Fruit fly (Drosophila melanogaster) whole organism, embryonic: Measurements from ENCODE around the gene janB.

Experiments
- C15 ChIP-seq: fragments of 200-800 bp; sonication (Bioruptor generic); IDR thresholded peaks from 3 replicates; pipeline ENCODE4 v1.3.6; 2022; ENCODE audit warnings: missing biosample characterization, missing genetic modification characterization
- CG1233 ChIP-seq: fragments of 200-800 bp; sonication (Bioruptor generic); optimal IDR thresholded peaks from 4 replicates; lab custom pipeline; 2018; ENCODE audit warnings: missing biosample characterization, mild to moderate bottlenecking, missing genetic modification characterization
- CG12391 ChIP-seq: fragments of 200-800 bp; sonication (Bioruptor generic); optimal IDR thresholded peaks from 3 replicates; lab custom pipeline; 2018; ENCODE audit warnings: missing biosample characterization, mild to moderate bottlenecking, missing genetic modification characterization, moderate library complexity
- CG12659 ChIP-seq: fragments of 200-800 bp; sonication (Bioruptor generic); optimal IDR thresholded peaks from 3 replicates; lab custom pipeline; 2017; ENCODE audit warnings: mild to moderate bottlenecking, missing biosample characterization, missing genetic modification reagents, missing genetic modification characterization
- CG13123 ChIP-seq: fragments of 200-800 bp; sonication (Bioruptor generic); optimal IDR thresholded peaks from 2 replicates; lab custom pipeline; 2016; ENCODE audit warnings: missing biosample characterization, missing genetic modification characterization
- CG13424 ChIP-seq: fragments of 200-800 bp; sonication (Bioruptor generic); optimal IDR thresholded peaks from 2 replicates; lab custom pipeline; 2019; ENCODE audit warnings: missing biosample characterization, mild to moderate bottlenecking, missing genetic modification characterization, moderate library complexity
- CG15696 ChIP-seq: fragments of 200-800 bp; sonication (Bioruptor generic); optimal IDR thresholded peaks from 2 replicates; lab custom pipeline; 2019; ENCODE audit warnings: missing biosample characterization, mild to moderate bottlenecking, missing genetic modification characterization, moderate library complexity
- CG1647 ChIP-seq: fragments of 200-800 bp; sonication (Bioruptor generic); optimal IDR thresholded peaks from 3 replicates; lab custom pipeline; 2016; ENCODE audit warnings: missing biosample characterization, missing genetic modification characterization
- CG16863 ChIP-seq: fragments of 200-800 bp; sonication (Bioruptor generic); optimal IDR thresholded peaks from 3 replicates; lab custom pipeline; 2016; ENCODE audit warnings: missing biosample characterization, missing genetic modification characterization
- CG17186 ChIP-seq: fragments of 200-800 bp; sonication (Bioruptor generic); optimal IDR thresholded peaks from 3 replicates; lab custom pipeline; 2017; ENCODE audit warnings: missing biosample characterization, missing genetic modification reagents, missing genetic modification characterization
- CG18619 ChIP-seq: fragments of 200-800 bp; sonication (Bioruptor generic); optimal IDR thresholded peaks from 3 replicates; lab custom pipeline; 2017; ENCODE audit warnings: missing biosample characterization, mild to moderate bottlenecking, missing genetic modification characterization
- CG2202 ChIP-seq: fragments of 200-800 bp; sonication (Bioruptor generic); optimal IDR thresholded peaks from 2 replicates; lab custom pipeline; 2018; ENCODE audit warnings: missing biosample characterization, mild to moderate bottlenecking, missing genetic modification characterization
- CG30020 ChIP-seq: fragments of 200-800 bp; optimal IDR thresholded peaks from 2 replicates; lab custom pipeline; 2019; ENCODE audit warnings: missing biosample characterization, mild to moderate bottlenecking, missing genetic modification characterization, moderate library complexity
- CG31388 ChIP-seq: fragments of 200-800 bp; sonication (Bioruptor generic); optimal IDR thresholded peaks from 2 replicates; lab custom pipeline; 2016; ENCODE audit warnings: missing biosample characterization, missing genetic modification characterization
- CG3163 ChIP-seq: fragments of 200-800 bp; sonication (Bioruptor generic); optimal IDR thresholded peaks from 3 replicates; lab custom pipeline; 2016; ENCODE audit warnings: missing biosample characterization, missing genetic modification characterization
- CG32772 ChIP-seq: fragments of 200-800 bp; sonication (Bioruptor generic); IDR thresholded peaks from 2 replicates; pipeline ENCODE4 v1.3.6; 2022; ENCODE audit warnings: missing biosample characterization, missing genetic modification characterization
- CG34224 ChIP-seq: fragments of 200-800 bp; sonication (Bioruptor generic); IDR thresholded peaks from 3 replicates; pipeline ENCODE4 v1.3.6; 2022; ENCODE audit warnings: missing biosample characterization, missing genetic modification characterization; ENCODE audit not compliant: partially characterized antibody
- CG34376 ChIP-seq: fragments of 200-800 bp; sonication (Bioruptor generic); optimal IDR thresholded peaks from 2 replicates; lab custom pipeline; 2018; ENCODE audit warnings: missing biosample characterization, mild to moderate bottlenecking, missing genetic modification characterization
- CG42726 ChIP-seq: fragments of 200-800 bp; sonication (Bioruptor generic); IDR thresholded peaks from 2 replicates; pipeline ENCODE4 v1.3.6; 2022; ENCODE audit warnings: missing biosample characterization, missing genetic modification characterization; ENCODE audit not compliant: partially characterized antibody
- CG4617 ChIP-seq: fragments of 200-800 bp; sonication (Bioruptor generic); optimal IDR thresholded peaks from 3 replicates; lab custom pipeline; 2016; ENCODE audit warnings: missing biosample characterization, missing genetic modification characterization, borderline replicate concordance
- CG6689 ChIP-seq: fragments of 200-800 bp; sonication (Bioruptor generic); IDR thresholded peaks from 2 replicates; pipeline ENCODE4 v1.3.6; 2022; ENCODE audit warnings: missing biosample characterization, missing genetic modification characterization
- CG8924 ChIP-seq: fragments of 200-800 bp; optimal IDR thresholded peaks from 3 replicates; lab custom pipeline; 2019; ENCODE audit warnings: missing biosample characterization, mild to moderate bottlenecking, missing genetic modification characterization, moderate library complexity
- CHES-1-like ChIP-seq: fragments of 200-800 bp; sonication (Bioruptor generic); optimal IDR thresholded peaks from 2 replicates; lab custom pipeline; 2016; ENCODE audit warnings: missing biosample characterization, missing genetic modification characterization
- Dll ChIP-seq: fragments of 200-800 bp; sonication (Bioruptor generic); IDR thresholded peaks from 4 replicates; pipeline ENCODE4 v1.3.6; 2022; ENCODE audit warnings: missing biosample characterization, missing genetic modification characterization; ENCODE audit not compliant: partially characterized antibody
- ERR ChIP-seq: fragments of 200-800 bp; sonication (Bioruptor generic); optimal IDR thresholded peaks from 2 replicates; lab custom pipeline; 2016; ENCODE audit warnings: missing biosample characterization, missing genetic modification characterization
- Fer1 ChIP-seq: fragments of 200-800 bp; sonication (Bioruptor generic); optimal IDR thresholded peaks from 2 replicates; lab custom pipeline; 2017; ENCODE audit warnings: missing biosample characterization, mild to moderate bottlenecking, missing genetic modification characterization
- Lhr ChIP-seq: fragments of 200-800 bp; sonication (Bioruptor generic); optimal IDR thresholded peaks from 3 replicates; lab custom pipeline; 2017; ENCODE audit warnings: mild to moderate bottlenecking, missing biosample characterization, missing genetic modification reagents, missing genetic modification characterization
- Max ChIP-seq: fragments of 200-800 bp; sonication (Bioruptor generic); optimal IDR thresholded peaks from 2 replicates; lab custom pipeline; 2016; ENCODE audit warnings: missing biosample characterization, mild to moderate bottlenecking, missing genetic modification characterization
- Mrtf ChIP-seq: fragments of 200-800 bp; sonication (Bioruptor generic); IDR thresholded peaks from 3 replicates; pipeline ENCODE4 v1.3.6; 2022; ENCODE audit warnings: missing biosample characterization, missing genetic modification characterization
- NC2β ChIP-seq: fragments of 200-800 bp; sonication (Bioruptor generic); optimal IDR thresholded peaks from 2 replicates; lab custom pipeline; 2016; ENCODE audit warnings: missing biosample characterization, missing genetic modification characterization
- Poxn ChIP-seq: fragments of 200-800 bp; sonication (Bioruptor generic); IDR thresholded peaks from 2 replicates; pipeline ENCODE4 v1.3.6; 2022; ENCODE audit warnings: missing biosample characterization, missing genetic modification characterization
- Rx ChIP-seq: fragments of 200-800 bp; sonication (Bioruptor generic); IDR thresholded peaks from 2 replicates; pipeline ENCODE4 v1.3.6; 2022; ENCODE audit warnings: missing biosample characterization, missing genetic modification characterization
- Scr ChIP-seq: fragments of 200-800 bp; sonication (Bioruptor generic); IDR thresholded peaks from 2 replicates; pipeline ENCODE4 v1.3.6; 2022; ENCODE audit warnings: missing biosample characterization, missing genetic modification characterization; ENCODE audit not compliant: partially characterized antibody
- Sox102F ChIP-seq: fragments of 200-800 bp; sonication (Bioruptor generic); optimal IDR thresholded peaks from 2 replicates; lab custom pipeline; 2018; ENCODE audit warnings: missing biosample characterization, mild to moderate bottlenecking, missing genetic modification characterization, moderate library complexity
- Sry-δ ChIP-seq: fragments of 200-800 bp; sonication (Bioruptor generic); optimal IDR thresholded peaks from 2 replicates; lab custom pipeline; 2016; ENCODE audit warnings: missing biosample characterization, missing genetic modification characterization
- ac ChIP-seq: fragments of 200-800 bp; sonication (Bioruptor generic); optimal IDR thresholded peaks from 3 replicates; lab custom pipeline; 2017; ENCODE audit warnings: missing biosample characterization, mild to moderate bottlenecking, missing genetic modification characterization
- bbx ChIP-seq: fragments of 200-800 bp; sonication (Bioruptor generic); IDR thresholded peaks from 2 replicates; pipeline ENCODE4 v1.3.6; 2022; ENCODE audit warnings: missing biosample characterization, missing genetic modification characterization; ENCODE audit not compliant: partially characterized antibody
- chinmo ChIP-seq: fragments of 200-800 bp; sonication (Bioruptor generic); IDR thresholded peaks from 4 replicates; pipeline ENCODE4 v1.3.6; 2022; ENCODE audit warnings: missing biosample characterization, missing genetic modification characterization; ENCODE audit not compliant: partially characterized antibody
- ems ChIP-seq: fragments of 200-800 bp; sonication (Bioruptor generic); optimal IDR thresholded peaks from 3 replicates; lab custom pipeline; 2016; ENCODE audit warnings: missing biosample characterization, missing genetic modification characterization
- fd64A ChIP-seq: fragments of 200-800 bp; sonication (Bioruptor generic); optimal IDR thresholded peaks from 3 replicates; lab custom pipeline; 2018; ENCODE audit warnings: missing biosample characterization, mild to moderate bottlenecking, missing genetic modification characterization
- gfzf ChIP-seq: fragments of 200-800 bp; sonication (Bioruptor generic); optimal IDR thresholded peaks from 2 replicates; lab custom pipeline; 2016; ENCODE audit warnings: missing biosample characterization, mild to moderate bottlenecking, missing genetic modification characterization, moderate library complexity
- hb ChIP-seq: fragments of 200-800 bp; sonication (Bioruptor generic); IDR thresholded peaks from 3 replicates; pipeline ENCODE4 v1.3.6; 2022; ENCODE audit warnings: missing biosample characterization, missing genetic modification characterization; ENCODE audit not compliant: partially characterized antibody
- nmo ChIP-seq: fragments of 200-800 bp; sonication (Bioruptor generic); optimal IDR thresholded peaks from 2 replicates; lab custom pipeline; 2018; ENCODE audit warnings: missing biosample characterization, mild to moderate bottlenecking, missing genetic modification characterization, moderate library complexity
- org-1 ChIP-seq: fragments of 200-800 bp; sonication (Bioruptor generic); optimal IDR thresholded peaks from 2 replicates; lab custom pipeline; 2017; ENCODE audit warnings: missing biosample characterization, missing genetic modification characterization
- pita ChIP-seq: fragments of 200-800 bp; sonication (Bioruptor generic); optimal IDR thresholded peaks from 2 replicates; lab custom pipeline; 2017; ENCODE audit warnings: missing biosample characterization, mild to moderate bottlenecking, missing genetic modification characterization
- sens-2 ChIP-seq: fragments of 200-800 bp; sonication (Bioruptor generic); IDR thresholded peaks from 2 replicates; pipeline ENCODE4 v1.3.6; 2022; ENCODE audit warnings: missing biosample characterization, missing genetic modification characterization
- slbo ChIP-seq: fragments of 200-800 bp; sonication (Bioruptor generic); IDR thresholded peaks from 2 replicates; pipeline ENCODE4 v1.3.6; 2022; ENCODE audit warnings: missing biosample characterization, missing genetic modification characterization
- sob ChIP-seq: fragments of 200-800 bp; sonication (Bioruptor generic); IDR thresholded peaks from 2 replicates; pipeline ENCODE4 v1.3.6; 2022; ENCODE audit warnings: missing biosample characterization, missing genetic modification characterization
- toy ChIP-seq: fragments of 200-800 bp; sonication (Bioruptor generic); IDR thresholded peaks from 2 replicates; pipeline ENCODE4 v1.3.6; 2022; ENCODE audit warnings: missing biosample characterization, missing genetic modification characterization
- trem ChIP-seq: fragments of 200-800 bp; optimal IDR thresholded peaks from 3 replicates; lab custom pipeline; 2019; ENCODE audit warnings: missing biosample characterization, mild to moderate bottlenecking, missing genetic modification characterization, moderate library complexity
- yki ChIP-seq: fragments of >200 bp; optimal IDR thresholded peaks from 3 replicates; lab custom pipeline; 2018

Gene janB

DNA sequence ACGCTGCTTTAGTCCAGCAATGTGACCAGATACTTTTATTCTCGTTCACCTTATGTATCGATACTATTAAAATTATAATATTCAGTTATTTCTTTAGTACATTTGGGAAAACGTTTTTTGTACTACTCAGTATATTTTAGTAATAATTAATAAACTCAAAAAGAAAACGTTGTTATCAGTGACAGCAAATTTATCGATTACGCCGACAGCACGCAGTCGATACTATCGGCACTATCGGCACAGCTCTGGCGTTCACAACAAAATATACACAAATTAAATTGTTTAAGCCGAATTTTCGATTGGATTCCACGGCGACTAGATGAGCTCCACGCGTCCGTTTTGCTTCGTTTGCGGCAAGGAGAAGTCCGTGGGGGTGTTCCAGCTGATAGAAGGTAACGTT lies 966 bp upstream of the janB start, which contains the start of the genes janA, Sry-alpha and Sry-beta (continued):
- TF ChIP-seq pita (no peak), Sry-δ (peak; percentile 96), C15 (GFP tag; lab: Robert Waterston, UW) (no peak), CG31388 (GFP tag; lab: Kevin White, UChicago) (no peak), Rx (no peak), CG1647 (GFP tag; lab: Kevin White, UChicago) (no peak), yki (lab: Kevin White, UChicago) (no peak), CG13424 (tag; lab: Kevin White, UChicago) (peak; percentile 16), Poxn (no peak), ERR (GFP tag; lab: Kevin White, UChicago) (no peak), Fer1 (peak; percentile 9), Dll (peak; percentile 100), CG2202 (no peak), Scr (GFP tag; lab: Robert Waterston, UW) (peak; percentile 99), nmo (GFP tag; lab: Kevin White, UChicago) (peak; percentile 47), CG8924 (tag; lab: Kevin White, UChicago) (peak; percentile 64), CG12391 (tag; lab: Kevin White, UChicago) (peak; percentile 59), CG6689 (GFP tag; lab: Robert Waterston, UW) (no peak), Sox102F (no peak), fd64A (GFP tag; lab: Kevin White, UChicago) (no peak), slbo (GFP tag; lab: Robert Waterston, UW) (peak; percentile 24; the same call in 1 of the 2 replicates), CG12659 (GFP tag; lab: Kevin White, UChicago) (peak; percentile 83), bbx (GFP tag; lab: Robert Waterston, UW) (peak; percentile 99), CG34376 (GFP tag; lab: Kevin White, UChicago) (no peak), CG16863 (no peak), org-1 (GFP tag; lab: Kevin White, UChicago) (no peak), toy (GFP tag; lab: Robert Waterston, UW) (no peak), CG4617 (peak; percentile 92), trem (tag; lab: Kevin White, UChicago) (peak; percentile 75), CG3163 (GFP tag; lab: Kevin White, UChicago) (no peak), Lhr (GFP tag; lab: Kevin White, UChicago) (peak; percentile 24), ac (GFP tag; lab: Kevin White, UChicago) (no peak), CG32772 (no peak), CG17186 (GFP tag; lab: Kevin White, UChicago) (peak; percentile 38), CG15696 (tag; lab: Kevin White, UChicago) (no peak), NC2β (GFP tag; lab: Kevin White, UChicago) (no peak), CG42726 (GFP tag; lab: Robert Waterston, UW) (peak; percentile 97), Max (GFP tag; lab: Kevin White, UChicago) (no peak), gfzf (GFP tag; lab: Kevin White, UChicago) (peak; percentile 63), CHES-1-like (peak; percentile 13), chinmo (GFP tag; lab: Robert Waterston, UW) (peak; percentile 99), CG18619 (GFP tag; lab: Kevin White, UChicago) (no peak), CG30020 (peak; percentile 67), sob (GFP tag; lab: Robert Waterston, UW) (peak; percentile 37; the same call in 1 of the 2 replicates), CG13123 (no peak), sens-2 (no peak), Mrtf (no peak), hb (GFP tag; lab: Robert Waterston, UW) (peak; percentile 99), CG34224 (peak; percentile 100), CG1233 (GFP tag; lab: Kevin White, UChicago) (no peak), ems (GFP tag; lab: Kevin White, UChicago) (no peak)
